Worm (Caenorhabditis elegans) whole organism, young adult: Measurements from ENCODE around the gene paqr-1.

ENCODE experiments used
- B0019.2 ChIP-seq: fragments of 200-800 bp; sonication (Bioruptor generic); conservative IDR thresholded peaks from 2 replicates; pipeline ENCODE4 v1.3.6; 2022; ENCODE audit warnings: missing genetic modification reagents, missing genetic modification characterization, missing compliant biosample characterization
- B0336.3 ChIP-seq: fragments of 200-800 bp; sonication (Bioruptor generic); IDR thresholded peaks from 2 replicates; pipeline ENCODE4 v1.3.6; 2022; ENCODE audit warnings: missing genetic modification characterization, missing compliant biosample characterization
- C17E4.6 ChIP-seq: fragments of 200-800 bp; sonication (Bioruptor generic); IDR thresholded peaks from 2 replicates; pipeline ENCODE4 v1.3.6; 2022; ENCODE audit warnings: missing genetic modification reagents, missing genetic modification characterization, missing compliant biosample characterization
- D2030.7 ChIP-seq: fragments of 200-800 bp; sonication (Bioruptor generic); IDR thresholded peaks from 2 replicates; pipeline ENCODE4 v1.3.6; 2022; ENCODE audit warnings: missing genetic modification reagents, missing genetic modification characterization, missing compliant biosample characterization
- F10E7.11 ChIP-seq: sonication (generic microtip); optimal IDR thresholded peaks from 2 replicates; lab custom pipeline; 2017; ENCODE audit warnings: mild to moderate bottlenecking, missing genetic modification characterization, moderate library complexity, missing compliant biosample characterization
- F23B12.7 ChIP-seq: sonication (generic microtip); optimal IDR thresholded peaks from 2 replicates; lab custom pipeline; 2017; ENCODE audit warnings: missing genetic modification characterization, mild to moderate bottlenecking, missing compliant biosample characterization, antibody characterized with exemption, moderate library complexity; ENCODE audit not compliant: insufficient read depth
- F33H1.4 ChIP-seq: fragments of 200-800 bp; sonication (Bioruptor generic); IDR thresholded peaks from 2 replicates; pipeline ENCODE4 v1.3.6; 2022; ENCODE audit warnings: missing genetic modification reagents, missing genetic modification characterization, missing compliant biosample characterization
- Y53F4B.3 ChIP-seq: fragments of 200-800 bp; sonication (Bioruptor generic); IDR thresholded peaks from 2 replicates; pipeline ENCODE4 v1.3.6; 2022; ENCODE audit warnings: missing genetic modification reagents, missing genetic modification characterization, missing compliant biosample characterization
- Y56A3A.18 ChIP-seq: fragments of 200-800 bp; sonication (Bioruptor generic); IDR thresholded peaks from 2 replicates; pipeline ENCODE4 v1.3.6; 2022; ENCODE audit warnings: missing genetic modification reagents, missing genetic modification characterization, missing compliant biosample characterization
- ama-1 ChIP-seq, 3 experiments: fragments of 150-350 bp in 1 of 3; sonication (generic microtip) in 2 of 3; optimal IDR thresholded peaks; 2 replicates each; lab custom pipeline; 2014 to 2018; ENCODE audit warnings: missing biosample characterization in 2 of 3, missing genetic modification characterization in 2 of 3, missing genetic modification reagents in 2 of 3
- aptf-2 ChIP-seq: fragments of 200-800 bp; sonication (Bioruptor generic); conservative IDR thresholded peaks from 2 replicates; pipeline ENCODE4 v1.3.6; 2022; ENCODE audit warnings: missing genetic modification reagents, missing genetic modification characterization, missing compliant biosample characterization
- attf-5 ChIP-seq: fragments of 200-800 bp; sonication (Bioruptor generic); optimal IDR thresholded peaks from 2 replicates; lab custom pipeline; 2018; ENCODE audit warnings: mild to moderate bottlenecking, missing genetic modification characterization, missing compliant biosample characterization
- ccch-3 ChIP-seq: fragments of 200-800 bp; sonication (Bioruptor generic); optimal IDR thresholded peaks from 2 replicates; lab custom pipeline; 2018; ENCODE audit warnings: mild to moderate bottlenecking, missing genetic modification characterization, missing compliant biosample characterization
- dox-1 ChIP-seq: fragments of 200-800 bp; sonication (Bioruptor generic); IDR thresholded peaks from 2 replicates; pipeline ENCODE4 v1.3.6; 2022; ENCODE audit warnings: missing genetic modification reagents, missing genetic modification characterization, missing compliant biosample characterization
- dpff-1 ChIP-seq: sonication (generic microtip); optimal IDR thresholded peaks from 2 replicates; lab custom pipeline; 2017; ENCODE audit warnings: mild to moderate bottlenecking, missing genetic modification characterization, missing compliant biosample characterization
- dpl-1 ChIP-seq: fragments of 150-350 bp; optimal IDR thresholded peaks from 2 replicates; lab custom pipeline; 2014; ENCODE audit warnings: missing biosample characterization, missing genetic modification reagents, missing genetic modification characterization
- egl-18 ChIP-seq: fragments of 200-800 bp; sonication (Bioruptor generic); IDR thresholded peaks from 2 replicates; pipeline ENCODE4 v1.3.6; 2022; ENCODE audit warnings: missing genetic modification reagents, missing genetic modification characterization, missing compliant biosample characterization
- egl-44 ChIP-seq: fragments of 200-800 bp; sonication (Bioruptor generic); IDR thresholded peaks from 2 replicates; pipeline ENCODE4 v1.3.6; 2022; ENCODE audit warnings: missing genetic modification reagents, missing genetic modification characterization, missing compliant biosample characterization
- fkh-3 ChIP-seq: sonication (generic microtip); optimal IDR thresholded peaks from 2 replicates; lab custom pipeline; 2016; ENCODE audit warnings: mild to moderate bottlenecking, missing genetic modification characterization, missing compliant biosample characterization
- hlh-12 ChIP-seq: sonication (generic microtip); optimal IDR thresholded peaks from 2 replicates; lab custom pipeline; 2016; ENCODE audit warnings: missing genetic modification characterization, missing compliant biosample characterization
- hmg-1.2 ChIP-seq: fragments of 200-800 bp; sonication (Bioruptor generic); IDR thresholded peaks from 2 replicates; pipeline ENCODE4 v1.3.6; 2022; ENCODE audit warnings: missing genetic modification reagents, missing genetic modification characterization, missing compliant biosample characterization
- hsf-1 ChIP-seq: fragments of 200-800 bp; sonication (Bioruptor generic); IDR thresholded peaks from 2 replicates; pipeline ENCODE4 v1.3.6; 2022; ENCODE audit warnings: missing genetic modification reagents, missing genetic modification characterization, missing compliant biosample characterization
- let-607 ChIP-seq, 2 experiments: fragments of 200-800 bp in 1 of 2; sonication (Bioruptor generic) in 1 of 2; sonication (generic microtip) in 1 of 2; optimal IDR thresholded peaks; 2 replicates each; lab custom pipeline; 2016 to 2018; ENCODE audit warnings: mild to moderate bottlenecking in 2 of 2, missing compliant biosample characterization in 2 of 2, missing genetic modification characterization in 2 of 2, moderate library complexity in 2 of 2, missing genotype in 1 of 2
- lin-26 ChIP-seq: fragments of 200-800 bp; sonication (Bioruptor generic); IDR thresholded peaks from 2 replicates; pipeline ENCODE4 v1.3.6; 2022; ENCODE audit warnings: missing genetic modification reagents, missing genetic modification characterization, missing compliant biosample characterization
- lin-35 ChIP-seq, 3 experiments: fragments of 150-350 bp in 2 of 3; sonication (generic microtip) in 1 of 3; optimal IDR thresholded peaks; 2 replicates each; lab custom pipeline; 2014 to 2018; ENCODE audit warnings: missing biosample characterization in 3 of 3, missing genetic modification characterization in 3 of 3, missing genetic modification reagents in 3 of 3
- lsl-1 ChIP-seq: fragments of 200-800 bp; sonication (Bioruptor generic); optimal IDR thresholded peaks from 2 replicates; lab custom pipeline; 2018; ENCODE audit warnings: mild to moderate bottlenecking, missing genetic modification characterization, moderate library complexity, missing compliant biosample characterization
- madf-3 ChIP-seq: fragments of 200-800 bp; sonication (Bioruptor generic); IDR thresholded peaks from 2 replicates; pipeline ENCODE4 v1.3.6; 2022; ENCODE audit warnings: missing genetic modification reagents, missing genetic modification characterization, missing compliant biosample characterization
- madf-8 ChIP-seq: fragments of 200-800 bp; sonication (Bioruptor generic); conservative IDR thresholded peaks from 2 replicates; pipeline ENCODE4 v1.3.6; 2022; ENCODE audit warnings: missing genetic modification reagents, missing genetic modification characterization, missing compliant biosample characterization
- nfya-2 ChIP-seq: fragments of 200-800 bp; sonication (Bioruptor generic); IDR thresholded peaks from 2 replicates; pipeline ENCODE4 v1.3.6; 2022; ENCODE audit warnings: missing genetic modification reagents, missing genetic modification characterization, missing compliant biosample characterization
- nhr-120 ChIP-seq: fragments of 200-800 bp; sonication (Bioruptor generic); IDR thresholded peaks from 2 replicates; pipeline ENCODE4 v1.3.6; 2022; ENCODE audit warnings: missing genetic modification characterization, missing compliant biosample characterization
- nhr-179 ChIP-seq: sonication (generic microtip); optimal IDR thresholded peaks from 2 replicates; lab custom pipeline; 2016; ENCODE audit warnings: mild to moderate bottlenecking, missing genetic modification characterization, missing compliant biosample characterization
- nhr-90 ChIP-seq: sonication (generic microtip); optimal IDR thresholded peaks from 2 replicates; lab custom pipeline; 2016; ENCODE audit warnings: missing genotype, mild to moderate bottlenecking, missing genetic modification characterization, missing compliant biosample characterization
- pbrm-1 ChIP-seq: fragments of 200-800 bp; sonication (Bioruptor generic); IDR thresholded peaks from 2 replicates; pipeline ENCODE4 v1.3.6; 2022; ENCODE audit warnings: missing genetic modification reagents, missing genetic modification characterization, missing compliant biosample characterization
- rcor-1 ChIP-seq: fragments of 200-800 bp; sonication (Bioruptor generic); IDR thresholded peaks from 2 replicates; pipeline ENCODE4 v1.3.6; 2022; ENCODE audit warnings: missing genetic modification reagents, missing genetic modification characterization, missing compliant biosample characterization
- repo-1 ChIP-seq: sonication (generic microtip); optimal IDR thresholded peaks from 2 replicates; lab custom pipeline; 2017; ENCODE audit warnings: mild to moderate bottlenecking, missing genetic modification characterization, missing compliant biosample characterization
- rpc-1 ChIP-seq, 2 experiments: fragments of 150-350 bp in 1 of 2; sonication (generic microtip) in 1 of 2; optimal IDR thresholded peaks; 2 replicates each; lab custom pipeline; 2014 to 2018; ENCODE audit warnings: missing biosample characterization in 1 of 2, missing genetic modification characterization in 1 of 2, missing genetic modification reagents in 1 of 2, missing genotype in 1 of 2
- sdz-38 ChIP-seq: sonication (generic microtip); optimal IDR thresholded peaks from 2 replicates; lab custom pipeline; 2016; ENCODE audit warnings: missing genotype, missing genetic modification characterization, missing compliant biosample characterization
- snpc-1.1 ChIP-seq: sonication (generic microtip); optimal IDR thresholded peaks from 2 replicates; lab custom pipeline; 2017; ENCODE audit warnings: missing genetic modification characterization, mild to moderate bottlenecking, missing compliant biosample characterization, antibody characterized with exemption, moderate library complexity, missing genotype, missing genetic modification reagents; ENCODE audit not compliant: insufficient read depth
- snpc-3.4 ChIP-seq: sonication (generic microtip); optimal IDR thresholded peaks from 2 replicates; lab custom pipeline; 2017; ENCODE audit warnings: missing genetic modification characterization, mild to moderate bottlenecking, missing compliant biosample characterization, antibody characterized with exemption, moderate library complexity, missing genotype, missing genetic modification reagents
- snpc-4 ChIP-seq, 5 experiments: fragments of 150-350 bp in 1 of 5; sonication (generic microtip) in 4 of 5; optimal IDR thresholded peaks; 2 replicates each; lab custom pipeline; 2014 to 2018; ENCODE audit warnings: missing genetic modification characterization in 5 of 5, missing biosample characterization in 3 of 5, antibody characterized with exemption in 2 of 5, mild to moderate bottlenecking in 2 of 5, missing compliant biosample characterization in 2 of 5, missing genotype in 2 of 5, moderate library complexity in 2 of 5, missing genetic modification reagents in 1 of 5
- xnd-1 ChIP-seq: sonication (generic microtip); optimal IDR thresholded peaks from 2 replicates; lab custom pipeline; 2016; ENCODE audit warnings: missing genotype, missing genetic modification reagents, missing genetic modification characterization, missing compliant biosample characterization
- ztf-18 ChIP-seq: sonication (generic microtip); optimal IDR thresholded peaks from 2 replicates; lab custom pipeline; 2016; ENCODE audit warnings: missing genotype, mild to moderate bottlenecking, missing genetic modification characterization, missing compliant biosample characterization
- ztf-22 ChIP-seq: fragments of 200-800 bp; sonication (Bioruptor generic); optimal IDR thresholded peaks from 2 replicates; lab custom pipeline; 2018; ENCODE audit warnings: mild to moderate bottlenecking, missing genetic modification characterization, moderate library complexity, missing compliant biosample characterization
- ztf-25 ChIP-seq: fragments of 200-800 bp; sonication (Bioruptor generic); IDR thresholded peaks from 2 replicates; pipeline ENCODE4 v1.3.6; 2022; ENCODE audit warnings: missing genetic modification reagents, missing genetic modification characterization, missing compliant biosample characterization
- ztf-26 ChIP-seq: sonication (generic microtip); optimal IDR thresholded peaks from 2 replicates; lab custom pipeline; 2017; ENCODE audit warnings: missing genetic modification characterization, missing compliant biosample characterization
- ztf-28 ChIP-seq: fragments of 200-800 bp; sonication (Bioruptor generic); IDR thresholded peaks from 2 replicates; pipeline ENCODE4 v1.3.6; 2022; ENCODE audit warnings: missing genetic modification reagents, missing genetic modification characterization, missing compliant biosample characterization
- ztf-6 ChIP-seq: fragments of 200-800 bp; sonication (Bioruptor generic); IDR thresholded peaks from 2 replicates; pipeline ENCODE4 v1.3.6; 2022; ENCODE audit warnings: missing genetic modification reagents, missing genetic modification characterization, missing compliant biosample characterization

Gene paqr-1

ce11 chrIV:6588080-6588613 lies 32.9 kb upstream of the paqr-1 start (continued):
- TF ChIP-seq ztf-26 (tag; lab: Kevin White, UChicago) (no peak), egl-18 (GFP tag; lab: Robert Waterston, UW) (no peak), hlh-12 (tag; lab: Kevin White, UChicago) (no peak), rpc-1 (optimal IDR thresholded peaks at IDR 0.05; lab: Kevin White, UChicago) (no peak), rpc-1 (tag; optimal IDR thresholded peaks at IDR 0.05; lab: Kevin White, UChicago) (no peak), dpff-1 (tag; lab: Kevin White, UChicago) (peak; percentile 14), nhr-90 (tag; lab: Kevin White, UChicago) (no peak), egl-44 (GFP tag; lab: Robert Waterston, UW) (no peak), Y53F4B.3 (no peak), snpc-4 (GFP tag; optimal IDR thresholded peaks at IDR 0.05; lab: Kevin White, UChicago) (no peak), snpc-4 (tag; optimal IDR thresholded peaks at IDR 0.05; lab: Kevin White, UChicago) (peak in 1 of 4 experiments; percentile 61), ama-1 (optimal IDR thresholded peaks at IDR 0.05; lab: Kevin White, UChicago) (no peak), ama-1 (GFP tag; optimal IDR thresholded peaks at IDR 0.05; lab: Kevin White, UChicago) (no peak), ztf-28 (no peak), Y56A3A.18 (GFP tag; lab: Robert Waterston, UW) (no peak), aptf-2 (no peak), snpc-3.4 (tag; lab: Kevin White, UChicago) (no peak), madf-8 (no peak; the same call in 1 of the 2 replicates), nfya-2 (GFP tag; lab: Robert Waterston, UW) (no peak), snpc-1.1 (tag; lab: Kevin White, UChicago) (no peak), attf-5 (no peak), sdz-38 (tag; lab: Kevin White, UChicago) (no peak), lin-26 (GFP tag; lab: Robert Waterston, UW) (0 out of 2 replicates have a peak, but pooled peaks have one; percentile 51), dox-1 (GFP tag; lab: Robert Waterston, UW) (no peak), C17E4.6 (GFP tag; lab: Robert Waterston, UW) (no peak), F33H1.4 (no peak), F10E7.11 (tag; lab: Kevin White, UChicago) (no peak), F23B12.7 (tag; lab: Kevin White, UChicago) (no peak), repo-1 (no peak), ztf-25 (GFP tag; lab: Robert Waterston, UW) (no peak), hmg-1.2 (GFP tag; lab: Robert Waterston, UW) (0 out of 2 replicates have a peak, but pooled peaks have one; percentile 7), madf-3 (0 out of 2 replicates have a peak, but pooled peaks have one; percentile 45), B0019.2 (no peak), ccch-3 (GFP tag; lab: Kevin White, UChicago) (no peak), nhr-120 (GFP tag; lab: Robert Waterston, UW) (no peak), D2030.7 (no peak), ztf-22 (GFP tag; lab: Kevin White, UChicago) (no peak), ztf-18 (tag; lab: Kevin White, UChicago) (no peak), hsf-1 (no peak), pbrm-1 (no peak), dpl-1 (GFP tag; lab: Kevin White, UChicago) (no peak), lin-35 (GFP tag; optimal IDR thresholded peaks at IDR 0.05; lab: Kevin White, UChicago) (peak in 1 of 3 experiments; percentile 21), xnd-1 (tag; lab: Kevin White, UChicago) (no peak), let-607 (tag; optimal IDR thresholded peaks at IDR 0.05; lab: Kevin White, UChicago) (no peak), fkh-3 (tag; lab: Kevin White, UChicago) (no peak), ztf-6 (GFP tag; lab: Robert Waterston, UW) (no peak), rcor-1 (no peak), nhr-179 (tag; lab: Kevin White, UChicago) (no peak), B0336.3 (GFP tag; lab: Robert Waterston, UW) (peak; percentile 51; the same call in 1 of the 2 replicates), lsl-1 (GFP tag; lab: Kevin White, UChicago) (no peak)
